Worm (Caenorhabditis elegans) whole organism, mixed stage, embryonic: ENCODE measurements around the gene T10F2.5.

ENCODE experiments used
- blmp-1 ChIP-seq: fragments of 150-350 bp; optimal IDR thresholded peaks from 2 replicates; lab custom pipeline; 2014; ENCODE audit warnings: missing biosample characterization, missing genetic modification characterization
- ces-1 ChIP-seq: fragments of 150-350 bp; optimal IDR thresholded peaks from 2 replicates; lab custom pipeline; 2014; ENCODE audit warnings: missing biosample characterization, missing genetic modification reagents, missing genetic modification characterization
- elt-1 ChIP-seq: sonication (generic microtip); optimal IDR thresholded peaks from 2 replicates; lab custom pipeline; 2017; ENCODE audit warnings: missing genetic modification characterization, mild to moderate bottlenecking, missing compliant biosample characterization, antibody characterized with exemption, moderate library complexity, borderline replicate concordance; ENCODE audit not compliant: insufficient read depth
- elt-3 ChIP-seq: fragments of 150-350 bp; optimal IDR thresholded peaks from 2 replicates; lab custom pipeline; 2014; ENCODE audit warnings: missing biosample characterization, missing genetic modification characterization
- lsy-2 ChIP-seq: fragments of 150-350 bp; optimal IDR thresholded peaks from 2 replicates; lab custom pipeline; 2014; ENCODE audit warnings: missing biosample characterization, missing genetic modification characterization
- mab-5 ChIP-seq: fragments of 150-350 bp; optimal IDR thresholded peaks from 2 replicates; lab custom pipeline; 2014; ENCODE audit warnings: missing biosample characterization, missing genetic modification characterization
- mep-1 ChIP-seq: fragments of 150-350 bp; optimal IDR thresholded peaks from 2 replicates; lab custom pipeline; 2017; ENCODE audit warnings: missing biosample characterization, missing genetic modification reagents, missing genetic modification characterization, inconsistent platforms
- nhr-12 ChIP-seq: fragments of 150-350 bp; optimal IDR thresholded peaks from 2 replicates; lab custom pipeline; 2014; ENCODE audit warnings: missing biosample characterization, missing genetic modification characterization
- nhr-237 ChIP-seq: fragments of 150-350 bp; optimal IDR thresholded peaks from 2 replicates; lab custom pipeline; 2014; ENCODE audit warnings: missing biosample characterization, missing genetic modification characterization
- nhr-28 ChIP-seq: fragments of 150-350 bp; optimal IDR thresholded peaks from 2 replicates; lab custom pipeline; 2014; ENCODE audit warnings: missing biosample characterization, missing genetic modification characterization
- nhr-76 ChIP-seq: sonication (generic microtip); optimal IDR thresholded peaks from 2 replicates; lab custom pipeline; 2017; ENCODE audit warnings: missing biosample characterization, missing genetic modification characterization
- snpc-4 ChIP-seq: fragments of 150-350 bp; optimal IDR thresholded peaks from 2 replicates; lab custom pipeline; 2014; ENCODE audit warnings: missing biosample characterization, missing genetic modification characterization
- sptf-1 ChIP-seq: sonication (generic microtip); optimal IDR thresholded peaks from 2 replicates; lab custom pipeline; 2017; ENCODE audit warnings: mild to moderate bottlenecking, missing genetic modification characterization, moderate library complexity, missing compliant biosample characterization
- unc-62 ChIP-seq: fragments of 150-350 bp; optimal IDR thresholded peaks from 2 replicates; lab custom pipeline; 2014; ENCODE audit warnings: missing biosample characterization, missing genetic modification reagents, missing genetic modification characterization

DNA sequence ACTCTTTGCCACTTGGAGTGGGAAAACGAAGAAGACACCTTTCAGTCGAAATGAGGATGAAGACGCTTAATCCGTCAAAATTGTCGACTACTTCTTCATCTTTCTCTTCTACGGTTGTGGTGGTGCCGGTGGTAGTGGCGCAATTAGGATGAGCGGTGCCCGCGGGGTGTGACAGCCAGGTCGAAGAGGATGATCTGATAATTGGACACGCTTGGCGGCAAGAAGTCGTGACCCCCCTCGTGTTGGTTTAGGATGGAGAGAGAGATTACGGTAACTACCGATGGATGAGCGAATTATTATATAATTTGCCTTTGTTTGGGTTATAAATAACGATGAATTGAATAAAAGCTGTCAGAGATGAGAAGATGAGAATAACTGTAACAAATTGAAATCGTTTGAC lies 32.4 kb downstream of the T10F2.5 start:
- TF ChIP-seq nhr-12 (tag; lab: Kevin White, UChicago) (no peak), unc-62 (no peak), mep-1 (no peak), nhr-28 (no peak), blmp-1 (no peak), elt-1 (tag; lab: Kevin White, UChicago) (no peak), nhr-237 (tag; lab: Kevin White, UChicago) (no peak), mab-5 (tag; lab: Kevin White, UChicago) (no peak), ces-1 (GFP tag; lab: Kevin White, UChicago) (no peak), nhr-76 (tag; lab: Kevin White, UChicago) (no peak), lsy-2 (tag; lab: Kevin White, UChicago) (no peak), elt-3 (no peak), sptf-1 (no peak), snpc-4 (no peak)
